Worm (Caenorhabditis elegans) whole organism, L1 larva: Measurements from ENCODE around the gene dgtr-1.

Experiments used
- Y116A8C.19 ChIP-seq: sonication (generic microtip); optimal IDR thresholded peaks from 2 replicates; lab custom pipeline; 2016; ENCODE audit warnings: missing compliant biosample characterization, missing genetic modification characterization, borderline replicate concordance
- aha-1 ChIP-seq: fragments of 150-350 bp; optimal IDR thresholded peaks from 2 replicates; lab custom pipeline; 2014; ENCODE audit warnings: missing biosample characterization, missing genetic modification characterization
- alr-1 ChIP-seq: fragments of 200-800 bp; sonication (Bioruptor generic); optimal IDR thresholded peaks from 2 replicates; lab custom pipeline; 2018; ENCODE audit warnings: borderline replicate concordance, mild to moderate bottlenecking, missing genetic modification characterization, missing compliant biosample characterization
- aly-2 ChIP-seq: fragments of 150-350 bp; optimal IDR thresholded peaks from 2 replicates; lab custom pipeline; 2014; ENCODE audit warnings: missing biosample characterization, missing genetic modification characterization
- blmp-1 ChIP-seq: fragments of 150-350 bp; optimal IDR thresholded peaks from 2 replicates; lab custom pipeline; 2014; ENCODE audit warnings: missing biosample characterization, missing genetic modification characterization
- ceh-63 ChIP-seq: fragments of 200-800 bp; sonication (Bioruptor generic); optimal IDR thresholded peaks from 2 replicates; lab custom pipeline; 2018; ENCODE audit warnings: mild to moderate bottlenecking, missing genetic modification characterization, missing compliant biosample characterization
- ceh-8 ChIP-seq: fragments of 200-800 bp; sonication (Bioruptor generic); optimal IDR thresholded peaks from 2 replicates; lab custom pipeline; 2018; ENCODE audit warnings: mild to moderate bottlenecking, missing genetic modification characterization, moderate library complexity, missing compliant biosample characterization
- ceh-88 ChIP-seq: fragments of 200-800 bp; sonication (Bioruptor generic); IDR thresholded peaks from 2 replicates; pipeline ENCODE4 v1.3.6; 2022; ENCODE audit warnings: missing genetic modification characterization, missing compliant biosample characterization
- dpl-1 ChIP-seq, 3 experiments: fragments of 150-350 bp in 2 of 3; sonication (generic microtip) in 1 of 3; optimal IDR thresholded peaks; 2 replicates each; lab custom pipeline; 2014 to 2017; ENCODE audit warnings: missing biosample characterization in 3 of 3, missing genetic modification characterization in 3 of 3, missing genetic modification reagents in 3 of 3
- efl-1 ChIP-seq, 4 experiments: fragments of 150-350 bp; optimal IDR thresholded peaks in 3 of 4; peaks in 1 of 4; 1 replicate in 1 of 4; 2 replicates in 3 of 4; lab custom pipeline; 2014; ENCODE audit warnings: missing biosample characterization in 2 of 4, missing genetic modification characterization in 2 of 4, missing genetic modification reagents in 2 of 4
- efl-3 ChIP-seq: fragments of 200-800 bp; sonication (Bioruptor generic); optimal IDR thresholded peaks from 2 replicates; lab custom pipeline; 2018; ENCODE audit warnings: mild to moderate bottlenecking, missing genetic modification characterization, missing compliant biosample characterization
- egl-13 ChIP-seq: sonication (generic microtip); optimal IDR thresholded peaks from 2 replicates; lab custom pipeline; 2016; ENCODE audit warnings: missing genotype, missing genetic modification reagents, missing genetic modification characterization, missing compliant biosample characterization
- egl-27 ChIP-seq, 2 experiments: fragments of 150-350 bp in 1 of 2; sonication (generic microtip); optimal IDR thresholded peaks; 3 replicates each; lab custom pipeline; 2017 to 2018; ENCODE audit warnings: missing biosample characterization in 2 of 2, missing genetic modification characterization in 2 of 2, missing genetic modification reagents in 2 of 2
- elt-2 ChIP-seq: sonication (generic microtip); optimal IDR thresholded peaks from 2 replicates; lab custom pipeline; 2016; ENCODE audit warnings: missing genetic modification characterization, mild to moderate bottlenecking, inconsistent platforms, missing compliant biosample characterization, missing genetic modification reagents
- ets-5 ChIP-seq: fragments of 200-800 bp; sonication (Bioruptor generic); IDR thresholded peaks from 2 replicates; pipeline ENCODE4 v1.3.6; 2022; ENCODE audit warnings: missing genetic modification characterization, missing compliant biosample characterization
- fkh-10 ChIP-seq: sonication (generic microtip); optimal IDR thresholded peaks from 2 replicates; lab custom pipeline; 2017; ENCODE audit warnings: missing biosample characterization, missing genetic modification reagents, missing genetic modification characterization
- fos-1 ChIP-seq: fragments of 150-350 bp; optimal IDR thresholded peaks from 2 replicates; lab custom pipeline; 2014; ENCODE audit warnings: missing biosample characterization, missing genetic modification characterization
- hlh-17 ChIP-seq: fragments of 200-800 bp; sonication (Bioruptor generic); optimal IDR thresholded peaks from 2 replicates; lab custom pipeline; 2018; ENCODE audit warnings: missing genetic modification characterization, mild to moderate bottlenecking, missing compliant biosample characterization, moderate library complexity, borderline replicate concordance
- hlh-4 ChIP-seq: sonication (generic microtip); optimal IDR thresholded peaks from 2 replicates; lab custom pipeline; 2016; ENCODE audit warnings: mild to moderate bottlenecking, missing genetic modification characterization, missing compliant biosample characterization
- hpl-2 ChIP-seq: fragments of 150-350 bp; optimal IDR thresholded peaks from 2 replicates; lab custom pipeline; 2014; ENCODE audit warnings: missing biosample characterization, missing genetic modification reagents, missing genetic modification characterization
- jun-1 ChIP-seq: fragments of 150-350 bp; optimal IDR thresholded peaks from 2 replicates; lab custom pipeline; 2014; ENCODE audit warnings: missing biosample characterization, missing genetic modification reagents, missing genetic modification characterization
- lin-14 ChIP-seq: fragments of 200-800 bp; sonication (Bioruptor generic); optimal IDR thresholded peaks from 2 replicates; lab custom pipeline; 2018; ENCODE audit warnings: mild to moderate bottlenecking, missing genetic modification characterization, moderate library complexity, missing compliant biosample characterization
- lin-35 ChIP-seq, 2 experiments: fragments of 150-350 bp; optimal IDR thresholded peaks; 2 replicates each; lab custom pipeline; 2014; ENCODE audit warnings: missing biosample characterization in 2 of 2, missing genetic modification characterization in 2 of 2, missing genetic modification reagents in 2 of 2
- lin-39 ChIP-seq: fragments of 150-350 bp; optimal IDR thresholded peaks from 2 replicates; lab custom pipeline; 2014; ENCODE audit warnings: missing biosample characterization, missing genetic modification reagents, missing genetic modification characterization
- lsy-2 ChIP-seq, 2 experiments: fragments of 150-350 bp; optimal IDR thresholded peaks; 2 replicates each; lab custom pipeline; 2014; ENCODE audit warnings: missing biosample characterization in 2 of 2, missing genetic modification characterization in 2 of 2
- mdl-1 ChIP-seq, 2 experiments: fragments of 150-350 bp; optimal IDR thresholded peaks; 2 replicates each; lab custom pipeline; 2014 to 2017; ENCODE audit warnings: missing biosample characterization in 2 of 2, missing genetic modification characterization in 2 of 2, inconsistent platforms in 1 of 2
- nhr-20 ChIP-seq: sonication (generic microtip); optimal IDR thresholded peaks from 2 replicates; lab custom pipeline; 2016; ENCODE audit warnings: mild to moderate bottlenecking, missing genetic modification characterization, missing compliant biosample characterization
- nhr-28 ChIP-seq: fragments of 150-350 bp; optimal IDR thresholded peaks from 2 replicates; lab custom pipeline; 2014; ENCODE audit warnings: missing biosample characterization, missing genetic modification characterization
- nhr-47 ChIP-seq: sonication (generic microtip); optimal IDR thresholded peaks from 2 replicates; lab custom pipeline; 2016; ENCODE audit warnings: mild to moderate bottlenecking, missing genetic modification characterization, moderate library complexity, missing compliant biosample characterization
- nhr-71 ChIP-seq: sonication (generic microtip); optimal IDR thresholded peaks from 2 replicates; lab custom pipeline; 2016; ENCODE audit warnings: mild to moderate bottlenecking, missing genetic modification characterization, moderate library complexity, missing compliant biosample characterization
- nhr-77 ChIP-seq: fragments of 150-350 bp; optimal IDR thresholded peaks from 2 replicates; lab custom pipeline; 2014; ENCODE audit warnings: missing biosample characterization, missing genetic modification characterization
- pag-3 ChIP-seq: sonication (generic microtip); optimal IDR thresholded peaks from 2 replicates; lab custom pipeline; 2017; ENCODE audit warnings: missing genetic modification characterization, mild to moderate bottlenecking, missing compliant biosample characterization, antibody characterized with exemption, borderline replicate concordance; ENCODE audit not compliant: insufficient read depth
- pqm-1 ChIP-seq: sonication (generic microtip); optimal IDR thresholded peaks from 3 replicates; lab custom pipeline; 2017; ENCODE audit warnings: missing biosample characterization, missing genetic modification characterization
- rnt-1 ChIP-seq: sonication (generic microtip); optimal IDR thresholded peaks from 2 replicates; lab custom pipeline; 2016; ENCODE audit warnings: mild to moderate bottlenecking, missing genetic modification characterization, moderate library complexity, missing compliant biosample characterization
- swsn-7 ChIP-seq: sonication (generic microtip); optimal IDR thresholded peaks from 2 replicates; lab custom pipeline; 2016; ENCODE audit warnings: missing genetic modification characterization, missing compliant biosample characterization
- tlp-1 ChIP-seq: fragments of 150-350 bp; optimal IDR thresholded peaks from 2 replicates; lab custom pipeline; 2014; ENCODE audit warnings: missing biosample characterization, missing genetic modification characterization
- zag-1 ChIP-seq: fragments of 150-350 bp; optimal IDR thresholded peaks from 2 replicates; lab custom pipeline; 2014; ENCODE audit warnings: missing biosample characterization, missing genetic modification characterization

dgtr-1 gene

ce11 chrV:6467676-6468075 lies 29.2 kb upstream of the dgtr-1 start:
- TF ChIP-seq rnt-1 (tag; lab: Kevin White, UChicago) (peak; percentile 76), pag-3 (tag; lab: Kevin White, UChicago) (peak; percentile 96), lin-39 (tag; lab: Kevin White, UChicago) (peak; percentile 26), zag-1 (tag; lab: Kevin White, UChicago) (no peak), egl-13 (tag; lab: Kevin White, UChicago) (no peak), lin-14 (GFP tag; lab: Kevin White, UChicago) (peak; percentile 69), ets-5 (no peak), nhr-71 (tag; lab: Kevin White, UChicago) (peak; percentile 22), lsy-2 (tag; optimal IDR thresholded peaks at IDR 0.05; lab: Kevin White, UChicago) (peak in 1 of 2 experiments; percentile 12)

ce11 chrV:6471208-6471607 lies 25.7 kb upstream of the dgtr-1 start:
- TF ChIP-seq efl-3 (GFP tag; lab: Kevin White, UChicago) (no peak), hpl-2 (GFP tag; lab: Kevin White, UChicago) (no peak), mdl-1 (tag; optimal IDR thresholded peaks at IDR 0.05; lab: Kevin White, UChicago) (no peak), aly-2 (no peak)

- TF ChIP-seq alr-1 (no peak), dpl-1 (GFP tag; optimal IDR thresholded peaks at IDR 0.05; lab: Kevin White, UChicago) (peak in 1 of 3 experiments; percentile 14), nhr-77 (tag; lab: Kevin White, UChicago) (no peak), swsn-7 (no peak), efl-1 (optimal IDR thresholded peaks at IDR 0.05; lab: Kevin White, UChicago) (peak in 1 of 2 experiments; percentile 0), efl-1 (GFP tag; optimal IDR thresholded peaks at IDR 0.05 in 1 of 2; lab: Kevin White, UChicago) (peak; percentile 23 to 83), nhr-71 (tag; lab: Kevin White, UChicago) (no peak), hlh-17 (GFP tag; lab: Kevin White, UChicago) (no peak), tlp-1 (no peak), pag-3 (tag; lab: Kevin White, UChicago) (no peak), Y116A8C.19 (no peak), aha-1 (tag; lab: Kevin White, UChicago) (no peak), egl-27 (tag; optimal IDR thresholded peaks at IDR 0.05; lab: Kevin White, UChicago) (no peak), blmp-1 (tag; lab: Kevin White, UChicago) (peak; percentile 13), hlh-4 (tag; lab: Kevin White, UChicago) (no peak)
Observed at ce11 chrV:6476026-6476425, 20.9 kb upstream of the dgtr-1 start.

ce11 chrV:6485109-6485508 lies 11.8 kb upstream of the dgtr-1 start:
- TF ChIP-seq ceh-63 (GFP tag; lab: Kevin White, UChicago) (no peak), fkh-10 (no peak), fos-1 (tag; lab: Kevin White, UChicago) (no peak), ceh-8 (GFP tag; lab: Kevin White, UChicago) (no peak), rnt-1 (tag; lab: Kevin White, UChicago) (no peak)

ce11 chrV:6487878-6488277 lies 9.0 kb upstream of the dgtr-1 start:
- TF ChIP-seq ceh-88 (GFP tag; lab: Robert Waterston, UW) = no peak
- TF ChIP-seq elt-2 = peak; percentile 46

ce11 chrV:6488849-6489248 lies 8.1 kb upstream of the dgtr-1 start, which contains the start of gene lec-10:
Gene lec-10 (minus strand): TSS chrV:6489120.
- TF ChIP-seq pqm-1 (tag; lab: Kevin White, UChicago) (peak; percentile 81), nhr-28 (tag; lab: Kevin White, UChicago) (no peak), lin-35 (GFP tag; optimal IDR thresholded peaks at IDR 0.05; lab: Kevin White, UChicago) (peak in 1 of 2 experiments; percentile 47), nhr-20 (tag; lab: Kevin White, UChicago) (peak; percentile 5), nhr-47 (tag; lab: Kevin White, UChicago) (no peak), jun-1 (tag; lab: Kevin White, UChicago) (peak; percentile 39), elt-2 (peak; percentile 87)
